Worm (Caenorhabditis elegans) whole organism, L4/young adult: ENCODE measurements around the gene egl-2.

Source experiments
- W03F9.2 ChIP-seq: fragments of 150-350 bp; optimal IDR thresholded peaks from 2 replicates; lab custom pipeline; 2014; ENCODE audit warnings: missing biosample characterization, missing genetic modification characterization
- dao-5 ChIP-seq: sonication (generic microtip); optimal IDR thresholded peaks from 2 replicates; lab custom pipeline; 2016; ENCODE audit warnings: missing genotype, missing genetic modification characterization, moderate library complexity, missing compliant biosample characterization
- him-1 ChIP-seq: sonication (generic microtip); optimal IDR thresholded peaks from 2 replicates; lab custom pipeline; 2016; ENCODE audit warnings: missing genotype, missing genetic modification reagents, missing genetic modification characterization, missing compliant biosample characterization

ce11 chrV:1263078-1263732 lies 35.9 kb downstream of the egl-2 start:
- TF ChIP-seq him-1 (tag; lab: Kevin White, UChicago): no peak
- no peak for TF ChIP-seq dao-5 (tag; lab: Kevin White, UChicago)
- no peak for TF ChIP-seq W03F9.2 (tag; lab: Kevin White, UChicago)
